Worm (Caenorhabditis elegans) whole organism, early embryonic: ENCODE measurements around the gene F11E6.6.

Source experiments
- B0310.2 ChIP-seq: sonication (generic microtip); optimal IDR thresholded peaks from 2 replicates; lab custom pipeline; 2016; ENCODE audit warnings: mild to moderate bottlenecking, missing genetic modification characterization, missing compliant biosample characterization
- F13C5.2 ChIP-seq: sonication (generic microtip); optimal IDR thresholded peaks from 2 replicates; lab custom pipeline; 2017; ENCODE audit warnings: mild to moderate bottlenecking, missing genetic modification characterization, inconsistent platforms, missing compliant biosample characterization
- aly-1 ChIP-seq: sonication (generic microtip); optimal IDR thresholded peaks from 2 replicates; lab custom pipeline; 2016; ENCODE audit warnings: missing genetic modification characterization, missing compliant biosample characterization
- ama-1 ChIP-seq: fragments of 150-350 bp; optimal IDR thresholded peaks from 2 replicates; lab custom pipeline; 2014
- ceh-13 ChIP-seq: fragments of 200-800 bp; sonication (Bioruptor generic); optimal IDR thresholded peaks from 2 replicates; lab custom pipeline; 2018; ENCODE audit warnings: mild to moderate bottlenecking, missing genetic modification characterization, missing compliant biosample characterization
- ceh-36 ChIP-seq: sonication (generic microtip); optimal IDR thresholded peaks from 2 replicates; lab custom pipeline; 2016; ENCODE audit warnings: missing genetic modification characterization, inconsistent platforms, missing compliant biosample characterization
- ets-7 ChIP-seq: sonication (generic microtip); optimal IDR thresholded peaks from 2 replicates; lab custom pipeline; 2016; ENCODE audit warnings: missing genotype, missing genetic modification characterization, missing compliant biosample characterization
- flt-1 ChIP-seq: fragments of 200-800 bp; sonication (Bioruptor generic); IDR thresholded peaks from 2 replicates; pipeline ENCODE4 v1.3.6; 2022; ENCODE audit warnings: missing genetic modification characterization, missing compliant biosample characterization
- hmbx-1 ChIP-seq: sonication (generic microtip); optimal IDR thresholded peaks from 2 replicates; lab custom pipeline; 2016; ENCODE audit warnings: mild to moderate bottlenecking, missing genetic modification characterization, missing compliant biosample characterization
- hmg-4 ChIP-seq: fragments of 200-800 bp; sonication (Bioruptor generic); optimal IDR thresholded peaks from 2 replicates; lab custom pipeline; 2018; ENCODE audit warnings: mild to moderate bottlenecking, missing genetic modification characterization, missing compliant biosample characterization
- pes-1 ChIP-seq: fragments of 200-800 bp; sonication (Bioruptor generic); IDR thresholded peaks from 2 replicates; pipeline ENCODE4 v1.3.6; 2022; ENCODE audit warnings: missing genetic modification reagents, missing genetic modification characterization, missing compliant biosample characterization
- scrt-1 ChIP-seq: fragments of 200-800 bp; sonication (Bioruptor generic); IDR thresholded peaks from 2 replicates; pipeline ENCODE4 v1.3.6; 2022; ENCODE audit warnings: missing genetic modification characterization, missing compliant biosample characterization
- tbx-11 ChIP-seq: fragments of 200-800 bp; sonication (Bioruptor generic); IDR thresholded peaks from 2 replicates; pipeline ENCODE4 v1.3.6; 2022; ENCODE audit warnings: missing genetic modification characterization, missing compliant biosample characterization
- tra-4 ChIP-seq: sonication (generic microtip); optimal IDR thresholded peaks from 2 replicates; lab custom pipeline; 2017; ENCODE audit warnings: missing genetic modification characterization, missing compliant biosample characterization

- no peak for TF ChIP-seq ama-1 (lab: Kevin White, UChicago)
- TF ChIP-seq ets-7: no peak
- no peak for TF ChIP-seq F13C5.2 (tag; lab: Kevin White, UChicago)
- no peak for TF ChIP-seq scrt-1
- no peak for TF ChIP-seq tra-4
- no peak for TF ChIP-seq tbx-11
- no peak for TF ChIP-seq hmg-4 (GFP tag; lab: Kevin White, UChicago)
- no peak for TF ChIP-seq B0310.2
- TF ChIP-seq flt-1: no peak
- TF ChIP-seq aly-1 (tag; lab: Kevin White, UChicago): no peak
- TF ChIP-seq ceh-36 (tag; lab: Kevin White, UChicago): no peak
- TF ChIP-seq ceh-13 (GFP tag; lab: Kevin White, UChicago): no peak
- no peak for TF ChIP-seq pes-1 (GFP tag; lab: Robert Waterston, UW)
- TF ChIP-seq hmbx-1 (tag; lab: Kevin White, UChicago): no peak
Observed at ce11 chrIV:17490679-17491078, 24.9 kb upstream of the F11E6.6 start, which contains the start of gene nas-6.
